Fruit fly (Drosophila melanogaster) whole organism, pupa: ENCODE results near the gene mrn.

Experiments
- CG10348 ChIP-seq: fragments of 200-800 bp; sonication (Bioruptor generic); IDR thresholded peaks from 2 replicates; pipeline ENCODE4 v1.3.6; 2022; ENCODE audit warnings: missing biosample characterization, missing genetic modification characterization
- CG12605 ChIP-seq: fragments of 200-800 bp; sonication (Bioruptor generic); IDR thresholded peaks from 2 replicates; pipeline ENCODE4 v1.3.6; 2022; ENCODE audit warnings: missing biosample characterization, missing genetic modification characterization
- CG13204 ChIP-seq: fragments of 200-800 bp; sonication (Bioruptor generic); optimal IDR thresholded peaks from 2 replicates; lab custom pipeline; 2018; ENCODE audit warnings: missing biosample characterization, mild to moderate bottlenecking, missing genetic modification characterization, moderate library complexity
- CG32121 ChIP-seq: fragments of 200-800 bp; sonication (Bioruptor generic); IDR thresholded peaks from 2 replicates; pipeline ENCODE4 v1.3.6; 2022; ENCODE audit warnings: missing biosample characterization, missing genetic modification characterization
- CG4496 ChIP-seq: fragments of 200-800 bp; sonication (Bioruptor generic); IDR thresholded peaks from 3 replicates; pipeline ENCODE4 v1.3.6; 2022; ENCODE audit warnings: missing biosample characterization, missing genetic modification characterization
- CG8159 ChIP-seq: fragments of 200-800 bp; sonication (Bioruptor generic); optimal IDR thresholded peaks from 3 replicates; lab custom pipeline; 2018; ENCODE audit warnings: missing biosample characterization, mild to moderate bottlenecking, missing genetic modification characterization, moderate library complexity
- CG8301 ChIP-seq: fragments of 200-800 bp; sonication (Bioruptor generic); optimal IDR thresholded peaks from 2 replicates; lab custom pipeline; 2018; ENCODE audit warnings: missing biosample characterization, mild to moderate bottlenecking, missing genetic modification characterization
- D1 ChIP-seq: fragments of 200-800 bp; sonication (Bioruptor generic); optimal IDR thresholded peaks from 2 replicates; lab custom pipeline; 2018; ENCODE audit warnings: missing biosample characterization, mild to moderate bottlenecking, missing genetic modification characterization, moderate library complexity
- EcR ChIP-seq: fragments of 200-800 bp; sonication (Bioruptor generic); optimal IDR thresholded peaks from 3 replicates; lab custom pipeline; 2019; ENCODE audit warnings: missing biosample characterization, missing genetic modification characterization, mild to moderate bottlenecking, moderate library complexity, missing genetic modification reagents
- Ets98B ChIP-seq: fragments of 200-800 bp; sonication (Bioruptor generic); IDR thresholded peaks from 2 replicates; pipeline ENCODE4 v1.3.6; 2022; ENCODE audit warnings: missing biosample characterization, missing genetic modification characterization
- Pif1A ChIP-seq: fragments of 200-800 bp; sonication (Bioruptor generic); optimal IDR thresholded peaks from 3 replicates; lab custom pipeline; 2016; ENCODE audit warnings: missing biosample characterization, missing genetic modification characterization
- Pif1B ChIP-seq: fragments of 200-800 bp; sonication (Bioruptor generic); optimal IDR thresholded peaks from 3 replicates; lab custom pipeline; 2016; ENCODE audit warnings: missing biosample characterization, missing genetic modification characterization
- Snoo ChIP-seq: fragments of 200-800 bp; sonication (Bioruptor generic); optimal IDR thresholded peaks from 3 replicates; lab custom pipeline; 2017; ENCODE audit warnings: missing biosample characterization, mild to moderate bottlenecking, missing genetic modification characterization, inconsistent platforms
- rn ChIP-seq: fragments of 200-800 bp; sonication (Bioruptor generic); IDR thresholded peaks from 2 replicates; pipeline ENCODE4 v1.3.6; 2022; ENCODE audit warnings: missing biosample characterization, missing genetic modification characterization

DNA sequence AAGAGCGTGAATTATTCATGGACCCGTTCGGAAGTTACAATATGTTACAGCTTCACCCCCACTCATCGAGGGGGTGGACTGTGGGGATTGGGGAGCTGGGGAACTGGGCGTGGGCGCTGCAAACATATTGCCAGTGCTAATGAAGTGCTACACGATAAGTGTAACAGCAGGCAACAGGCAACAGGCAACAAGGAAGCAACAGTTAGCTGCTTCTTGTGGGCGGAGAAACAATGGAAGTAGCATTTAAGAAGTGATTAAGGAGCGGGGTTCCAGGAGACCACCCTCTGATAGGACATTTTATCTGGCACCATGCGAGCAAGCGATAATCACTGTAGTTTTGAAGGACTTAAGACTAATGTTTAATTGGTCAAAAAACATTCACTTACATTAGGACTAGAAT lies 39.1 kb downstream of the mrn start:
- no peak for TF ChIP-seq Pif1B
- TF ChIP-seq EcR (GFP tag; lab: Kevin White, UChicago), result no peak
- TF ChIP-seq rn (GFP tag; lab: Robert Waterston, UW), result no peak
- TF ChIP-seq Ets98B (GFP tag; lab: Robert Waterston, UW), result no peak
- TF ChIP-seq CG8159 (tag; lab: Kevin White, UChicago), result no peak
- no peak for TF ChIP-seq CG12605 (GFP tag; lab: Robert Waterston, UW)
- no peak for TF ChIP-seq Pif1A (GFP tag; lab: Kevin White, UChicago)
- TF ChIP-seq CG8301 (tag; lab: Kevin White, UChicago), result no peak
- TF ChIP-seq D1 (tag; lab: Kevin White, UChicago), result no peak
- no peak for TF ChIP-seq CG13204 (GFP tag; lab: Kevin White, UChicago)
- TF ChIP-seq CG4496 (GFP tag; lab: Robert Waterston, UW), result no peak
- TF ChIP-seq CG32121 (GFP tag; lab: Robert Waterston, UW), result no peak
- TF ChIP-seq CG10348 (GFP tag; lab: Robert Waterston, UW), result no peak
- no peak for TF ChIP-seq Snoo (tag; lab: Kevin White, UChicago)
